Worm (Caenorhabditis elegans) whole organism, L2 larva: Measurements from ENCODE around the gene W04G3.12.

Source experiments
- C34F6.9 ChIP-seq: fragments of 150-350 bp; optimal IDR thresholded peaks from 2 replicates; lab custom pipeline; 2014; ENCODE audit warnings: missing biosample characterization, missing genetic modification characterization
- F13H6.1 ChIP-seq: sonication (generic microtip); optimal IDR thresholded peaks from 2 replicates; lab custom pipeline; 2016; ENCODE audit warnings: missing genetic modification characterization, missing compliant biosample characterization
- Y55F3AM.14 ChIP-seq: fragments of 200-800 bp; sonication (Bioruptor generic); optimal IDR thresholded peaks from 2 replicates; lab custom pipeline; 2018; ENCODE audit warnings: mild to moderate bottlenecking, missing genetic modification characterization, missing compliant biosample characterization
- alr-1 ChIP-seq: fragments of 150-350 bp; optimal IDR thresholded peaks from 2 replicates; lab custom pipeline; 2014; ENCODE audit warnings: missing biosample characterization, missing genetic modification characterization
- blmp-1 ChIP-seq: sonication (generic microtip); optimal IDR thresholded peaks from 2 replicates; lab custom pipeline; 2017; ENCODE audit warnings: missing genetic modification characterization, mild to moderate bottlenecking, missing compliant biosample characterization, antibody characterized with exemption, moderate library complexity; ENCODE audit not compliant: insufficient read depth
- ceh-16 ChIP-seq: fragments of 150-350 bp; optimal IDR thresholded peaks from 2 replicates; lab custom pipeline; 2014; ENCODE audit warnings: missing biosample characterization, missing genetic modification characterization
- ceh-82 ChIP-seq: fragments of 150-350 bp; optimal IDR thresholded peaks from 2 replicates; lab custom pipeline; 2014; ENCODE audit warnings: missing biosample characterization, missing genetic modification characterization
- dmd-4 ChIP-seq: sonication (generic microtip); optimal IDR thresholded peaks from 2 replicates; lab custom pipeline; 2017; ENCODE audit warnings: missing biosample characterization, missing genetic modification characterization
- egl-27 ChIP-seq: sonication (generic microtip); optimal IDR thresholded peaks from 3 replicates; lab custom pipeline; 2017; ENCODE audit warnings: missing biosample characterization, missing genetic modification reagents, missing genetic modification characterization
- elt-3 ChIP-seq: sonication (generic microtip); optimal IDR thresholded peaks from 2 replicates; lab custom pipeline; 2017; ENCODE audit warnings: missing biosample characterization, missing genetic modification characterization
- fos-1 ChIP-seq: fragments of 150-350 bp; optimal IDR thresholded peaks from 2 replicates; lab custom pipeline; 2014; ENCODE audit warnings: missing biosample characterization, missing genetic modification characterization
- gmeb-1 ChIP-seq: fragments of 150-350 bp; optimal IDR thresholded peaks from 2 replicates; lab custom pipeline; 2014; ENCODE audit warnings: missing biosample characterization, missing genetic modification characterization
- lin-11 ChIP-seq: fragments of 150-350 bp; sonication (generic microtip); optimal IDR thresholded peaks from 2 replicates; lab custom pipeline; 2014; ENCODE audit warnings: missing biosample characterization, missing genetic modification characterization, inconsistent platforms, mixed read lengths
- lin-39 ChIP-seq: fragments of 150-350 bp; optimal IDR thresholded peaks from 2 replicates; lab custom pipeline; 2014; ENCODE audit warnings: missing biosample characterization, missing genetic modification reagents, missing genetic modification characterization
- mbf-1 ChIP-seq: sonication (generic microtip); optimal IDR thresholded peaks from 2 replicates; lab custom pipeline; 2017; ENCODE audit warnings: missing biosample characterization, missing genetic modification characterization
- mdl-1 ChIP-seq, 2 experiments: fragments of 150-350 bp in 1 of 2; sonication (generic microtip) in 1 of 2; optimal IDR thresholded peaks; 2 replicates each; lab custom pipeline; 2017; ENCODE audit warnings: missing biosample characterization in 2 of 2, missing genetic modification characterization in 2 of 2
- nhr-11 ChIP-seq: fragments of 150-350 bp; optimal IDR thresholded peaks from 2 replicates; lab custom pipeline; 2014; ENCODE audit warnings: missing biosample characterization, missing genetic modification characterization
- nhr-12 ChIP-seq: fragments of 150-350 bp; optimal IDR thresholded peaks from 2 replicates; lab custom pipeline; 2014; ENCODE audit warnings: missing biosample characterization, missing genetic modification characterization
- nhr-129 ChIP-seq: fragments of 150-350 bp; optimal IDR thresholded peaks from 2 replicates; lab custom pipeline; 2014; ENCODE audit warnings: missing biosample characterization, missing genetic modification characterization
- nhr-23 ChIP-seq: fragments of 150-350 bp; optimal IDR thresholded peaks from 2 replicates; lab custom pipeline; 2014; ENCODE audit warnings: missing biosample characterization, missing genetic modification reagents, missing genetic modification characterization
- nhr-237 ChIP-seq: fragments of 150-350 bp; optimal IDR thresholded peaks from 2 replicates; lab custom pipeline; 2014; ENCODE audit warnings: missing biosample characterization, missing genetic modification characterization
- nhr-6 ChIP-seq: fragments of 150-350 bp; optimal IDR thresholded peaks from 2 replicates; lab custom pipeline; 2014; ENCODE audit warnings: missing biosample characterization, missing genetic modification characterization
- nhr-77 ChIP-seq: fragments of 150-350 bp; optimal IDR thresholded peaks from 2 replicates; lab custom pipeline; 2014; ENCODE audit warnings: missing biosample characterization, missing genetic modification characterization
- peb-1 ChIP-seq: fragments of 150-350 bp; optimal IDR thresholded peaks from 2 replicates; lab custom pipeline; 2014; ENCODE audit warnings: missing biosample characterization, missing genetic modification characterization
- sem-4 ChIP-seq: fragments of 150-350 bp; optimal IDR thresholded peaks from 2 replicates; lab custom pipeline; 2014; ENCODE audit warnings: missing biosample characterization, missing genetic modification reagents, missing genetic modification characterization
- skn-1 ChIP-seq: sonication (generic microtip); optimal IDR thresholded peaks from 2 replicates; lab custom pipeline; 2017; ENCODE audit warnings: missing biosample characterization, missing genetic modification characterization
- sma-3 ChIP-seq: sonication (generic microtip); optimal IDR thresholded peaks from 2 replicates; lab custom pipeline; 2016; ENCODE audit warnings: missing genetic modification reagents, missing genetic modification characterization, missing compliant biosample characterization
- unc-55 ChIP-seq: fragments of 150-350 bp; sonication (generic microtip); optimal IDR thresholded peaks from 3 replicates; lab custom pipeline; 2014; ENCODE audit warnings: missing biosample characterization, missing genetic modification reagents, missing genetic modification characterization
- unc-62 ChIP-seq: fragments of 150-350 bp; optimal IDR thresholded peaks from 2 replicates; lab custom pipeline; 2014; ENCODE audit warnings: missing biosample characterization, missing genetic modification reagents, missing genetic modification characterization
- zag-1 ChIP-seq: fragments of 150-350 bp; optimal IDR thresholded peaks from 2 replicates; lab custom pipeline; 2014; ENCODE audit warnings: missing biosample characterization, missing genetic modification characterization
- ztf-11 ChIP-seq: sonication (generic microtip); optimal IDR thresholded peaks from 2 replicates; lab custom pipeline; 2017; ENCODE audit warnings: missing biosample characterization, missing genetic modification characterization

W04G3.12 gene

DNA sequence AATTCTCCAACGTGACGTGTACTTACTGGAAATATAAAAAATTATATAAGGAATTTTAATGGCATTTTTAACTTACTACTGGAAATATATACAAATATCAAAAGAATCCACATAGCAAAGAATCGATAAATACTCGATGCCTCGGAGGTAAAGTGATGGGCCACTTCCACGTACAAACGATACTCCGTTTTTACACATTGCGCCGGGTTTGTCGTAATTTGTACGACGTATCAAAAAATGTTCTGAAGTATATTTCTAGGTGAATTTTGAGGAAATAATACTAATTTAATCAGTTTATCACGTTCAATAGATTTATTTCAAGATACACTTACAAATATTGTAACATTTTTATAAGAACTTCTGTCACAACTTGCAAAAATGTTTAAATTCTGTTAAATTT is 44.2 kb upstream of the W04G3.12 start, which contains the start of gene R08B4.3:
TSS of gene R08B4.3 (minus strand) at position 198 of the 400 bp plus-strand sequence.
- no peak for TF ChIP-seq Y55F3AM.14 (GFP tag; lab: Kevin White, UChicago)
- TF ChIP-seq alr-1 (tag; lab: Kevin White, UChicago): peak; percentile 40

DNA sequence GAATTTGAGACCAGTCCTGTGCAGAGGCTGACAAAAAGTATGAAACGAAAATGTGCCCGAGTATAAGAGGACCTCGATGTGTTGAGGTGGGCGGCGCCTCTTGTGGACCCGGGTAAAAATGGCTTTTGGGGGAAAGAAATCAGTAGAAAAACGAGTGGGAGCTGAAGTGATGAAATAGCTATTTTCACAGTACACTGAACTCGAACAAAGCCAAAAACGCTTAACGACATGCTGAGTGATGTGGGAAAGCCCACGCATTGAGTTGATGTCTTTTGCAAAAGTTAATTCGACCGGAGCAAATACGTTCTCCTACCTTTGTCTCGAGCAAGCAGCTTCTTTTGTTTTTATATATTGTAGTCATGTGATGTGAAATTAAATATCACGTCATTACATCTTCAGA is 40.1 kb upstream of the W04G3.12 start, which contains the start of gene nlp-66:
TSS of gene nlp-66 (minus strand) at position 101 of the 400 bp plus-strand sequence.
- no peak for TF ChIP-seq elt-3
- no peak for TF ChIP-seq egl-27 (tag; lab: Kevin White, UChicago)
- no peak for TF ChIP-seq ceh-16 (tag; lab: Kevin White, UChicago)
- no peak for TF ChIP-seq zag-1 (tag; lab: Kevin White, UChicago)
- TF ChIP-seq skn-1 (tag; lab: Kevin White, UChicago): no peak
- TF ChIP-seq gmeb-1: no peak
- TF ChIP-seq mdl-1 (tag; optimal IDR thresholded peaks at IDR 0.05; lab: Kevin White, UChicago): no peak
- TF ChIP-seq nhr-23 (tag; lab: Kevin White, UChicago): no peak
- TF ChIP-seq alr-1 (tag; lab: Kevin White, UChicago): no peak
- no peak for TF ChIP-seq nhr-6
- TF ChIP-seq lin-39 (tag; lab: Kevin White, UChicago): no peak
- no peak for TF ChIP-seq C34F6.9
- TF ChIP-seq F13H6.1 (tag; lab: Kevin White, UChicago): no peak
- no peak for TF ChIP-seq unc-55 (GFP tag; lab: Kevin White, UChicago)
- TF ChIP-seq dmd-4 (tag; lab: Kevin White, UChicago): no peak
- TF ChIP-seq sem-4 (tag; lab: Kevin White, UChicago): no peak

DNA sequence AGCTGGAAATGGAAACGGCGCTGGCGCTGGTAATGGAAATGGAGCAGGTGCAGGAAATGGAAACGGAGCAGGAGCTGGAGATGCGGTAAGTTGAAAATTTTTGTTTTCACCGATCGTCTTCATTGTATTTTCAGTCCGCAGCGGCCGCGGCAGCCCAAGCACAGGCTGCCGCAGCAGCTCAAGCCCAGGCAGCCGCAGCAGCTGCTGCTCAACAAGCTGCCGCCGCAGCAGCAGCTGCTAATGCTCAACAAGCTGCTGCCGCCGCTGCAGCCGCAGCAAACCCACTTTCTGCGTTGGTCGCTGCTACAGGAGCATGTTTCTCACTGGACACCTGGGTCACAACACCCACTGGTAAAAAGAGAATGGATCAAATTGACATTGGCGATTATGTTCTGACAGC is 37.8 kb upstream of the W04G3.12 start:
- TF ChIP-seq nhr-237 (tag; lab: Kevin White, UChicago) (no peak), unc-62 (GFP tag; lab: Kevin White, UChicago) (no peak)

DNA sequence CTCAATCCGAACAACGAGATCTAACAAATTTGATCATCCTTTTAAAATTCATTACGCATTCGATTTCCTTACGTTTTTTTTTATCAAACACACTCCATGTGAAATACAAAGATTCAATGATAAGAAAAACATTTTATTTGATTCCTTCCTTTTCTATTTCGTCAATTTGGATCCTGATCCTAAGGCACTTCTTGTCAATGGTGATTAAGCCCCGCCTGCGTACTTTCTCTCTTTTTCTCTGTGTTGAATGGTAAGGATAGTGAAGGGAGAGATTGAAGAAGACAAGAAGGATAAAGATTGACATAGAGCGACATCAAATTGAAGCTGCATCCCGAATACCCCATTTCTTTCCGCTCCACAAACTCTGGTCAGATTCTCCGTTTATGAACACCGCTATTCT is 32.6 kb upstream of the W04G3.12 start, which contains the start of gene grd-1:
TSS of gene grd-1 (plus strand) at position 241 of the 400 bp plus-strand sequence.
- TF ChIP-seq ztf-11 (tag; lab: Kevin White, UChicago): no peak
- no peak for TF ChIP-seq ceh-82
- no peak for TF ChIP-seq unc-55 (GFP tag; lab: Kevin White, UChicago)
- no peak for TF ChIP-seq nhr-23 (tag; lab: Kevin White, UChicago)
- TF ChIP-seq mdl-1 (tag; optimal IDR thresholded peaks at IDR 0.05; lab: Kevin White, UChicago): no peak
- TF ChIP-seq nhr-12 (tag; lab: Kevin White, UChicago): no peak
- TF ChIP-seq lin-39 (tag; lab: Kevin White, UChicago): no peak
- no peak for TF ChIP-seq dmd-4 (tag; lab: Kevin White, UChicago)
- TF ChIP-seq blmp-1 (tag; lab: Kevin White, UChicago): no peak
- TF ChIP-seq alr-1 (tag; lab: Kevin White, UChicago): no peak
- no peak for TF ChIP-seq peb-1 (tag; lab: Kevin White, UChicago)
- TF ChIP-seq nhr-6: no peak
- TF ChIP-seq nhr-77 (tag; lab: Kevin White, UChicago): no peak
- TF ChIP-seq sma-3 (GFP tag; lab: Kevin White, UChicago): no peak
- no peak for TF ChIP-seq nhr-129 (tag; lab: Kevin White, UChicago)
- TF ChIP-seq ceh-16 (tag; lab: Kevin White, UChicago): no peak
- TF ChIP-seq nhr-11: no peak
- TF ChIP-seq mbf-1: no peak

DNA sequence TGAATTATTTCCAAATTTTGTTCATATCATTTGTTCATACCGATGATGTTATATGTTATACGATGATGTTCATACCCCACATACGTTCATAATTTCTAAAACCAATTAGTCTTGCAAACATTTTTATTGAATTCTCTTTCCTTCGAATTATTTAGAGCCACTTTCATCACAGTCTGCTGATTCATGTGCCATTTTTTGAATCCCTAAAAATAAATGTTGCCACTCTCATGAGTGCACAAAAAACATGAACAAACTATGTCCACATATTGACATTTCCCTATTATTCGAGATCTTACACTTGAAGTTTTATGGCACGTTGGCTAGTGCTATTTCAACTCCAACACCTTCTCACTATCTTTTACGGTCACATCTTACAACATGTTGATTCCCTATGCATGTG is 30.5 kb upstream of the W04G3.12 start, which contains the start of gene clc-17:
TSS of gene clc-17 (plus strand) at position 301 of the 400 bp plus-strand sequence.
- TF ChIP-seq lin-11 (tag; lab: Kevin White, UChicago) (no peak), skn-1 (tag; lab: Kevin White, UChicago) (no peak), alr-1 (tag; lab: Kevin White, UChicago) (no peak), peb-1 (tag; lab: Kevin White, UChicago) (no peak)

DNA sequence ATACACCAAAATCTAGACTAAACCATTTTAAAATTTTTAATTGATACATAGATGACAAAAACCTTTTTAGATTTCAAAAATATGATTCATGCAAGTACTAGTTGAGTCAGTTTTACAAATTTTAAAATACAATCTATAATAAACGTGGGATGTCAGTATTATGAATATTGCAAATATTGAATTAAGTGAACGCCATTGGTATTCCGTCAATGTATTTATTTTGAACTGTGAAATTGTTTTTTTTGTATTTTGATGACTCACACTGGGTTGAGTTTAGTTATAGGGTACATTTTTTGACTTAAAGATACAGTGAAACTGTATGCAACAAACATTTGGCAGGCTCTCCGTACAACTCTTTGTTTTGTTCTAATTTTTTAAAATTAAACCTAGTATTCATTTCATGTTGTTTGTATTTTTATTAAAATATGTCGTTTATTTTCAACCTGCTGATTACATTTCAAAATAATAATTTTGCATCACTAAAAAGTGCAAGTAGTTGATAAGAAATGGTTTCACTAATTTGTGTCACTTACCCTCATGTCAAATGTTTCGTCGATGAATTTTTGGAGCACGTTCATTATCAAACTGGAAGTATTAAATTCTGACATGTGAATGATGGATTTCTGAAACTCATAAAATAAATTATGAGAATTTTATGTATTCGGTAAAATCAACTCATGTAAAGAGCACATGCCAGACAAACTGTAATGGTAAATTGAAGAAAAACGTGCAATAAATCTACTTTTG is 28.5 kb upstream of the W04G3.12 start, which contains the start of gene W02H3.1:
TSS of gene W02H3.1 (minus strand) at position 578 of the 747 bp plus-strand sequence.
- TF ChIP-seq skn-1 (tag; lab: Kevin White, UChicago) (no peak), fos-1 (peak; percentile 81)
